Worm (Caenorhabditis elegans) whole organism, young adult: Measurements from ENCODE around the gene srh-55.

Experiments
- B0336.3 ChIP-seq: fragments of 200-800 bp; sonication (Bioruptor generic); IDR thresholded peaks from 2 replicates; pipeline ENCODE4 v1.3.6; 2022; ENCODE audit warnings: missing genetic modification characterization, missing compliant biosample characterization
- F37B4.10 ChIP-seq: fragments of 200-800 bp; sonication (Bioruptor generic); IDR thresholded peaks from 2 replicates; pipeline ENCODE4 v1.3.6; 2022; ENCODE audit warnings: missing genetic modification characterization, missing compliant biosample characterization
- F52B5.7 ChIP-seq: sonication (generic microtip); optimal IDR thresholded peaks from 2 replicates; lab custom pipeline; 2016; ENCODE audit warnings: mild to moderate bottlenecking, missing genetic modification characterization, missing compliant biosample characterization
- K12H6.12 ChIP-seq: fragments of 200-800 bp; sonication (Bioruptor generic); optimal IDR thresholded peaks from 2 replicates; lab custom pipeline; 2018; ENCODE audit warnings: mild to moderate bottlenecking, missing genetic modification characterization, missing compliant biosample characterization
- Y95B8A.8 ChIP-seq: fragments of 200-800 bp; sonication (Bioruptor generic); IDR thresholded peaks from 2 replicates; pipeline ENCODE4 v1.3.6; 2022; ENCODE audit warnings: missing genetic modification reagents, missing genetic modification characterization, missing compliant biosample characterization
- akir-1 ChIP-seq: fragments of 200-800 bp; sonication (Bioruptor generic); optimal IDR thresholded peaks from 2 replicates; lab custom pipeline; 2018; ENCODE audit warnings: mild to moderate bottlenecking, missing genetic modification characterization, moderate library complexity, missing compliant biosample characterization
- aptf-3 ChIP-seq: fragments of 200-800 bp; sonication (Bioruptor generic); IDR thresholded peaks from 2 replicates; pipeline ENCODE4 v1.3.6; 2022; ENCODE audit warnings: missing genetic modification characterization, missing compliant biosample characterization
- attf-5 ChIP-seq: fragments of 200-800 bp; sonication (Bioruptor generic); optimal IDR thresholded peaks from 2 replicates; lab custom pipeline; 2018; ENCODE audit warnings: mild to moderate bottlenecking, missing genetic modification characterization, missing compliant biosample characterization
- efl-1 ChIP-seq: fragments of 150-350 bp; optimal IDR thresholded peaks from 2 replicates; lab custom pipeline; 2014; ENCODE audit warnings: missing biosample characterization, missing genetic modification reagents, missing genetic modification characterization
- egl-18 ChIP-seq: fragments of 200-800 bp; sonication (Bioruptor generic); IDR thresholded peaks from 2 replicates; pipeline ENCODE4 v1.3.6; 2022; ENCODE audit warnings: missing genetic modification reagents, missing genetic modification characterization, missing compliant biosample characterization
- hmg-1.2 ChIP-seq: fragments of 200-800 bp; sonication (Bioruptor generic); IDR thresholded peaks from 2 replicates; pipeline ENCODE4 v1.3.6; 2022; ENCODE audit warnings: missing genetic modification reagents, missing genetic modification characterization, missing compliant biosample characterization
- lin-40 ChIP-seq: sonication (generic microtip); optimal IDR thresholded peaks from 2 replicates; lab custom pipeline; 2016; ENCODE audit warnings: missing genetic modification characterization, mild to moderate bottlenecking, missing compliant biosample characterization, missing genotype, missing genetic modification reagents
- lin-54 ChIP-seq: fragments of 200-800 bp; sonication (Bioruptor generic); optimal IDR thresholded peaks from 2 replicates; lab custom pipeline; 2018; ENCODE audit warnings: mild to moderate bottlenecking, missing genetic modification characterization, missing compliant biosample characterization
- madf-10 ChIP-seq: sonication (generic microtip); optimal IDR thresholded peaks from 2 replicates; lab custom pipeline; 2016; ENCODE audit warnings: mild to moderate bottlenecking, missing genetic modification characterization, missing compliant biosample characterization
- nhr-179 ChIP-seq: sonication (generic microtip); optimal IDR thresholded peaks from 2 replicates; lab custom pipeline; 2016; ENCODE audit warnings: mild to moderate bottlenecking, missing genetic modification characterization, missing compliant biosample characterization
- rec-8 ChIP-seq, 2 experiments: sonication (generic microtip); optimal IDR thresholded peaks; 2 replicates each; lab custom pipeline; 2016; ENCODE audit warnings: mild to moderate bottlenecking in 2 of 2, missing genetic modification characterization in 2 of 2, missing genetic modification reagents in 2 of 2, missing genotype in 2 of 2, missing biosample characterization in 1 of 2, missing compliant biosample characterization in 1 of 2, moderate library complexity in 1 of 2
- xnd-1 ChIP-seq: sonication (generic microtip); optimal IDR thresholded peaks from 2 replicates; lab custom pipeline; 2016; ENCODE audit warnings: missing genotype, missing genetic modification reagents, missing genetic modification characterization, missing compliant biosample characterization
- ztf-3 ChIP-seq: fragments of 200-800 bp; sonication (Bioruptor generic); optimal IDR thresholded peaks from 2 replicates; lab custom pipeline; 2018; ENCODE audit warnings: mild to moderate bottlenecking, missing genetic modification characterization, missing compliant biosample characterization

srh-55 gene

ce11 chrV:15199768-15200167 is 46.4 kb downstream of the srh-55 start, which contains the start of gene Y75B12B.10:
Gene Y75B12B.10, plus strand, starts transcription at chrV:15200068.
- TF ChIP-seq xnd-1 (tag; lab: Kevin White, UChicago), result no peak
- TF ChIP-seq aptf-3 (GFP tag; lab: Robert Waterston, UW), result no peak
- no peak for TF ChIP-seq B0336.3 (GFP tag; lab: Robert Waterston, UW)
- no peak for TF ChIP-seq Y95B8A.8 (GFP tag; lab: Robert Waterston, UW)
- no peak for TF ChIP-seq madf-10 (tag; lab: Kevin White, UChicago)
- no peak for TF ChIP-seq F52B5.7
- no peak for TF ChIP-seq ztf-3 (GFP tag; lab: Kevin White, UChicago)
- TF ChIP-seq nhr-179 (tag; lab: Kevin White, UChicago), result no peak
- no peak for TF ChIP-seq lin-40 (tag; lab: Kevin White, UChicago)
- TF ChIP-seq F37B4.10, result no peak
- TF ChIP-seq hmg-1.2 (GFP tag; lab: Robert Waterston, UW), result no peak
- no peak for TF ChIP-seq akir-1 (GFP tag; lab: Kevin White, UChicago)
- no peak for TF ChIP-seq lin-54 (GFP tag; lab: Kevin White, UChicago)
- no peak for TF ChIP-seq rec-8 (tag; optimal IDR thresholded peaks at IDR 0.05; lab: Kevin White, UChicago)
- no peak for TF ChIP-seq egl-18
- no peak for TF ChIP-seq K12H6.12
- TF ChIP-seq attf-5 (GFP tag; lab: Kevin White, UChicago), result no peak
- no peak for TF ChIP-seq efl-1
